Fruit fly (Drosophila melanogaster): ENCODE results near the gene CG34367.
A peak's percentile ranks its signal among the peaks of the same experiment; 100 is the strongest.

Gene CG34367

DNA sequence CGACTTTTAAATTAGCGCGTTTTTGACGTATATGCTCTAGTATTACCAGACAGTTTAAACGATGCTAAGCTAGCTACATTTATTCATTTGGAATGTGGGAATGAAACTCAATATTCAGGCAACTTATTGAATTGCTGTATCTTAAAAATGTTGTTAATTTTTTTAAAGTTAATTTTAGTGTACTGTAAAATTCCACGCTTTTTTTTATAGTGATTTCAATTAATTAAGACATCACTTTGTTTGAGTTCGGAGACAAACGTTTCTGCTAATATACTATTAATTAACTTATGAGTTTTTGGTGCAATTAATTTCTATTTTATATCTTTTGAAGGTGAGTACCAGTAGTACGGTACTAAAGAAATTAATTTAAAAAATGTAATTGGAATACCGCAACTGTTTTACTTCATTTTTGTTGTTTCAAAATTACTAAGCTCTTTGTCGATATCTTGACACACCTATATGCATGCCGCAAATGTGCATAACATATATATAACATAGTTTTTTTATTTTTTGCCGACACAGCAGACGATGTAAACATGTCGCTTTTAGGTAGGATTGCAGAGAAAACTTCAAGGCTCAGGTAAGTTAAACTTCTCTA, 32.6 kb upstream of the CG34367 start, which contains the start of the genes Cdk1 and mRpS7 (continued):
- peak; percentile 73 for TF ChIP-seq zfh1 (GFP tag; IDR thresholded peaks at IDR 0.05)
- peak; percentile 26 for TF ChIP-seq B-H2 (GFP tag; optimal IDR thresholded peaks at IDR 0.05)
- no peak for TF ChIP-seq CG10321 (GFP tag; IDR thresholded peaks at IDR 0.05)
- peak in 1 of 2 experiments; percentile 38 for TF ChIP-seq Eip74EF (GFP tag; optimal IDR thresholded peaks at IDR 0.05)
- peak; percentile 18 for TF ChIP-seq Side (GFP tag; optimal IDR thresholded peaks at IDR 0.05)
- TF ChIP-seq HLH54F (GFP tag; optimal IDR thresholded peaks at IDR 0.05) = peak; percentile 64
- TF ChIP-seq hbn (GFP tag; IDR thresholded peaks at IDR 0.05; ENCODE audit: partially characterized antibody) = no peak
- no peak for TF ChIP-seq CG3065 (GFP tag; optimal IDR thresholded peaks at IDR 0.05)
- TF ChIP-seq CG10565 (GFP tag; optimal IDR thresholded peaks at IDR 0.05) = peak; percentile 52
- peak; percentile 63 for TF ChIP-seq CG13624 (GFP tag; optimal IDR thresholded peaks at IDR 0.05)
- TF ChIP-seq Sin3A (optimal IDR thresholded peaks at IDR 0.05) = no peak

DNA sequence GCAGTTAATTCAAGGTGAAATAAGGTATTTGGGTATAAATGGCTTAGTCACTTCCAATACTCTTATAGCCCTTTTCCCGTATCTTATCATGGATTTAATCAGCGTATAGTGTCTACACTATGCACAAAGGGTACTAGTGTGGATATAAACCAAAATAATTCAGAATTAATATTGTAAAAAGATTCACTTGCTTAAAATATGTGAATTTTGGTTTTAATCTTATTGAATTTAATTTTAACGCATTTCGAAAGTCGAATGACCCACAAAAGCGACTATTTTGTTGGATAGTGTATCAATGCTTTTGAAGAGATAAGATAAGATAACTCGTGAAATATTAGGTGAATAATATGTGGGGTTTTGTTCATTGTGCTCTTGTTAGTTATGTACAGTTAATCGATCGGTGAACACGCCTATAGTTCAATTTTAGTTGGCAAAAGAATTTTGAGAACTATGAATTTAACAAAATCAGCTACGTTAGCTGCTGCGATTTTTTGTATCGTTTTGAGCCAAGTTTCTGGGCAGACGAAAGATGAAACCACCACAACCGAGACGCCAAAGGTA, 28.3 kb upstream of the CG34367 start, which contains the start of gene CG5096:
Gene CG5096, plus strand, starts transcription at position 374 of the 561 bp plus-strand sequence.
- peak; percentile 82 for TF ChIP-seq CG12155 (GFP tag; optimal IDR thresholded peaks at IDR 0.05)
- no peak for TF ChIP-seq sc (optimal IDR thresholded peaks at IDR 0.05)
- peak; percentile 51 for TF ChIP-seq sc (GFP tag; optimal IDR thresholded peaks at IDR 0.05)
- TF ChIP-seq Med (GFP tag) = peak; percentile 97
- no peak for TF ChIP-seq Neu2 (GFP tag; optimal IDR thresholded peaks at IDR 0.05; ENCODE audit: borderline replicate concordance)
- TF ChIP-seq gfzf (GFP tag; optimal IDR thresholded peaks at IDR 0.05) = no peak
- peak; percentile 92 for TF ChIP-seq CG14014 (GFP tag; IDR thresholded peaks at IDR 0.05)
- TF ChIP-seq Hey (tag; optimal IDR thresholded peaks at IDR 0.05) = no peak
- peak; percentile 70 for TF ChIP-seq CG1024 (GFP tag; IDR thresholded peaks at IDR 0.05)
- peak; percentile 88 for TF ChIP-seq Aef1 (GFP tag; IDR thresholded peaks at IDR 0.05)
- peak; percentile 48 for TF ChIP-seq Antp (GFP tag; optimal IDR thresholded peaks at IDR 0.05)
- TF ChIP-seq CG3281 (GFP tag; optimal IDR thresholded peaks at IDR 0.05) = peak; percentile 92
- TF ChIP-seq TFAM (GFP tag; optimal IDR thresholded peaks at IDR 0.05) = no peak
- TF ChIP-seq CG8290 (GFP tag; optimal IDR thresholded peaks at IDR 0.05) = no peak
- TF ChIP-seq CG8290 (tag; optimal IDR thresholded peaks at IDR 0.05) = peak in 1 of 2 experiments; percentile 92
- TF ChIP-seq CG12744 (GFP tag; optimal IDR thresholded peaks at IDR 0.05) = peak; percentile 82
- TF ChIP-seq Meics (GFP tag; optimal IDR thresholded peaks at IDR 0.05) = peak; percentile 91
- no peak for TF ChIP-seq abd-A (tag; optimal IDR thresholded peaks at IDR 0.05)
- no peak for TF ChIP-seq BEAF-32 (GFP tag; optimal IDR thresholded peaks at IDR 0.05)
- TF ChIP-seq jumu (GFP tag; optimal IDR thresholded peaks at IDR 0.05) = peak; percentile 53
- TF ChIP-seq CG2120 (GFP tag; optimal IDR thresholded peaks at IDR 0.05) = peak; percentile 96
- TF ChIP-seq D19B (GFP tag; optimal IDR thresholded peaks at IDR 0.05) = peak; percentile 81
- peak; percentile 87 for TF ChIP-seq CG31441 (GFP tag; IDR thresholded peaks at IDR 0.05)
- TF ChIP-seq CG10979 (tag; optimal IDR thresholded peaks at IDR 0.05) = peak; percentile 80
- peak; percentile 74 for TF ChIP-seq CG1529 (GFP tag; optimal IDR thresholded peaks at IDR 0.05)
- peak; percentile 89 for TF ChIP-seq sug (tag; optimal IDR thresholded peaks at IDR 0.05)
- TF ChIP-seq CG6765 (GFP tag; optimal IDR thresholded peaks at IDR 0.05) = peak; percentile 83
- TF ChIP-seq tio (GFP tag; optimal IDR thresholded peaks at IDR 0.05) = peak; percentile 68
- TF ChIP-seq sima (GFP tag; optimal IDR thresholded peaks at IDR 0.05) = peak; percentile 15
- TF ChIP-seq gsb (GFP tag; IDR thresholded peaks at IDR 0.05) = peak; percentile 84
- TF ChIP-seq GATAe (GFP tag; conservative IDR thresholded peaks at IDR 0.05) = peak; percentile 100
- peak; percentile 62 for TF ChIP-seq lbe (GFP tag; optimal IDR thresholded peaks at IDR 0.05)
- TF ChIP-seq CG10431 (GFP tag; optimal IDR thresholded peaks at IDR 0.05) = no peak
- TF ChIP-seq PHDP (tag; optimal IDR thresholded peaks at IDR 0.05) = peak; percentile 95
- peak; percentile 35 for TF ChIP-seq YL-1 (GFP tag; optimal IDR thresholded peaks at IDR 0.05)
- TF ChIP-seq CG10565 (GFP tag; optimal IDR thresholded peaks at IDR 0.05) = no peak
- peak; percentile 87 for TF ChIP-seq CG11456 (GFP tag; IDR thresholded peaks at IDR 0.05)
- TF ChIP-seq repo (GFP tag; optimal IDR thresholded peaks at IDR 0.05) = peak; percentile 39
- no peak for TF ChIP-seq Dp (GFP tag; optimal IDR thresholded peaks at IDR 0.05)

All from whole organism, embryonic.